Worm (Caenorhabditis elegans): Measurements from ENCODE around the gene Y43F8B.17.

Y43F8B.17 gene

ce11 chrV:19484507-19484906 is at the start of gene Y43F8B.17:
Gene Y43F8B.17 (plus strand): TSS chrV:19484721.
- TF ChIP-seq unc-62 (GFP tag; optimal IDR thresholded peaks at IDR 0.05), result no peak

ce11 chrV:19436307-19436706 is 48.2 kb upstream of the Y43F8B.17 start, which contains the start of gene C25F9.14:
Gene C25F9.14 (plus strand): TSS chrV:19436484.
- no peak for TF ChIP-seq unc-62 (GFP tag; optimal IDR thresholded peaks at IDR 0.05)

ce11 chrV:19443599-19443998 is 40.9 kb upstream of the Y43F8B.17 start:
- no peak for TF ChIP-seq unc-62 (GFP tag; optimal IDR thresholded peaks at IDR 0.05)

ce11 chrV:19445442-19445841 is 39.1 kb upstream of the Y43F8B.17 start, which contains the start of gene M04C3.1:
Gene M04C3.1 (minus strand): TSS chrV:19445605.
- TF ChIP-seq unc-62 (GFP tag; optimal IDR thresholded peaks at IDR 0.05), result no peak

ce11 chrV:19448805-19449204 is 35.7 kb upstream of the Y43F8B.17 start, which contains the start of gene M04C3.2:
Gene M04C3.2 (minus strand): TSS chrV:19448905.
- no peak for TF ChIP-seq unc-62 (GFP tag; optimal IDR thresholded peaks at IDR 0.05)

ce11 chrV:19449544-19449943 is 35.0 kb upstream of the Y43F8B.17 start, which contains the start of gene M04C3.5:
Gene M04C3.5 (plus strand): TSS chrV:19449733.
- TF ChIP-seq unc-62 (GFP tag; optimal IDR thresholded peaks at IDR 0.05), result no peak

ce11 chrV:19455650-19456049 is 28.9 kb upstream of the Y43F8B.17 start, which contains the start of the genes Y43F8B.13 and Y43F8B.14:
Gene Y43F8B.13 (plus strand): TSS chrV:19455950.
Gene Y43F8B.14 (minus strand): TSS chrV:19455971.
- TF ChIP-seq unc-62 (GFP tag; optimal IDR thresholded peaks at IDR 0.05), result no peak

ce11 chrV:19457120-19457519 is 27.4 kb upstream of the Y43F8B.17 start, which contains the start of gene Y43F8B.24:
Gene Y43F8B.24 (plus strand): TSS chrV:19457420.
- TF ChIP-seq unc-62 (GFP tag; optimal IDR thresholded peaks at IDR 0.05), result no peak

ce11 chrV:19462020-19462419 is 22.5 kb upstream of the Y43F8B.17 start, which contains the start of gene Y43F8B.15:
Gene Y43F8B.15 (minus strand): TSS chrV:19462120.
- no peak for TF ChIP-seq unc-62 (GFP tag; optimal IDR thresholded peaks at IDR 0.05)

- TF ChIP-seq unc-62 (GFP tag; optimal IDR thresholded peaks at IDR 0.05), result no peak
These were observed 21.9 kb upstream of the Y43F8B.17 start, which contains the start of gene Y43F8B.25 for ce11 chrV:19462612-19463011. Gene Y43F8B.25 (plus strand): TSS chrV:19462912.

- TF ChIP-seq unc-62 (GFP tag; optimal IDR thresholded peaks at IDR 0.05), result no peak
These were observed 16.9 kb upstream of the Y43F8B.17 start, which contains the start of gene Y43F8B.23 for ce11 chrV:19467574-19467973. Gene Y43F8B.23 (minus strand): TSS chrV:19467648.

- no peak for TF ChIP-seq unc-62 (GFP tag; optimal IDR thresholded peaks at IDR 0.05)
These were observed 16.4 kb upstream of the Y43F8B.17 start, which contains the start of gene Y43F8B.12 for ce11 chrV:19468083-19468482. Gene Y43F8B.12 (plus strand): TSS chrV:19468383.

ce11 chrV:19470385-19470784 is 14.1 kb upstream of the Y43F8B.17 start, which contains the start of gene Y43F8B.11:
Gene Y43F8B.11 (plus strand): TSS chrV:19470685.
- TF ChIP-seq unc-62 (GFP tag; optimal IDR thresholded peaks at IDR 0.05), result no peak

- TF ChIP-seq unc-62 (GFP tag; optimal IDR thresholded peaks at IDR 0.05), result no peak
These were observed 10.5 kb upstream of the Y43F8B.17 start, which contains the start of gene Y43F8B.10 for ce11 chrV:19473842-19474514. Gene Y43F8B.10 (plus strand): TSS chrV:19474464.

- no peak for TF ChIP-seq unc-62 (GFP tag; optimal IDR thresholded peaks at IDR 0.05)
These were observed 7.2 kb upstream of the Y43F8B.17 start for ce11 chrV:19477302-19477701.

- no peak for TF ChIP-seq unc-62 (GFP tag; optimal IDR thresholded peaks at IDR 0.05)
These were observed 6.7 kb upstream of the Y43F8B.17 start, which contains the start of gene Y43F8B.9 for ce11 chrV:19477852-19478251. Gene Y43F8B.9 (plus strand): TSS chrV:19478152.

- TF ChIP-seq unc-62 (GFP tag; optimal IDR thresholded peaks at IDR 0.05), result no peak
These were observed 2.0 kb upstream of the Y43F8B.17 start, which contains the start of gene Y43F8B.22 for ce11 chrV:19482535-19482934. Gene Y43F8B.22 (plus strand): TSS chrV:19482835.

Measured in whole organism, dauer.